Fruit fly (Drosophila melanogaster): ENCODE results near the gene ear.

Gene ear

dm6 chr3R:15297904-15298303 lies 22.7 kb upstream of the ear start (continued):
- TF ChIP-seq exex (tag; optimal IDR thresholded peaks at IDR 0.05): peak; percentile 67
- TF ChIP-seq CG4360 (GFP tag; IDR thresholded peaks at IDR 0.05): no peak
- TF ChIP-seq NC2α (GFP tag; optimal IDR thresholded peaks at IDR 0.05): no peak
- no peak for TF ChIP-seq sens-2 (GFP tag; IDR thresholded peaks at IDR 0.05)
- no peak for TF ChIP-seq CG11085 (GFP tag; IDR thresholded peaks at IDR 0.05)
- TF ChIP-seq kay (GFP tag; optimal IDR thresholded peaks at IDR 0.05): no peak
- TF ChIP-seq lab (GFP tag; optimal IDR thresholded peaks at IDR 0.05): peak; percentile 46
- TF ChIP-seq HmgZ (tag; optimal IDR thresholded peaks at IDR 0.05): no peak
- TF ChIP-seq aop (GFP tag; IDR thresholded peaks at IDR 0.05): no peak
- no peak for TF ChIP-seq CkIIα-i1 (GFP tag; IDR thresholded peaks at IDR 0.05)
- TF ChIP-seq Nf-YC (tag; optimal IDR thresholded peaks at IDR 0.05): no peak
- TF ChIP-seq CG9437 (GFP tag; optimal IDR thresholded peaks at IDR 0.05): no peak
- TF ChIP-seq CTCF (GFP tag; optimal IDR thresholded peaks at IDR 0.05): no peak
- no peak for TF ChIP-seq CG14965 (GFP tag; optimal IDR thresholded peaks at IDR 0.05; ENCODE audit: borderline replicate concordance)
- TF ChIP-seq grn (GFP tag; optimal IDR thresholded peaks at IDR 0.05): peak; percentile 27
- no peak for TF ChIP-seq CG6272 (GFP tag; IDR thresholded peaks at IDR 0.05)
- TF ChIP-seq CG7372 (GFP tag; IDR thresholded peaks at IDR 0.05): no peak
- TF ChIP-seq GATAe (GFP tag; conservative IDR thresholded peaks at IDR 0.05): peak; percentile 42; the same call in 1 of the 2 replicates

dm6 chr3R:15305246-15305645 lies 15.3 kb upstream of the ear start:
- no peak for TF ChIP-seq ewg (GFP tag; optimal IDR thresholded peaks at IDR 0.05)
- TF ChIP-seq CG34376 (GFP tag; optimal IDR thresholded peaks at IDR 0.05): no peak
- TF ChIP-seq CG9727 (GFP tag; optimal IDR thresholded peaks at IDR 0.05): no peak
- TF ChIP-seq CG12659 (GFP tag; optimal IDR thresholded peaks at IDR 0.05): no peak
- TF ChIP-seq CG11560 (tag; IDR thresholded peaks at IDR 0.05): 0 out of 3 replicates have a peak, but pooled peaks have one; percentile 35
- no peak for TF ChIP-seq schlank (tag; optimal IDR thresholded peaks at IDR 0.05)
- TF ChIP-seq CG42726 (GFP tag; IDR thresholded peaks at IDR 0.05; ENCODE audit: partially characterized antibody): peak; percentile 23; the same call in 1 of the 2 replicates
- peak; percentile 56 for TF ChIP-seq ftz-f1 (GFP tag; optimal IDR thresholded peaks at IDR 0.05)
- TF ChIP-seq vvl (GFP tag; IDR thresholded peaks at IDR 0.05): 0 out of 2 replicates have a peak, but pooled peaks have one; percentile 12
- TF ChIP-seq salm (tag; optimal IDR thresholded peaks at IDR 0.05): no peak
- peak; percentile 6 for TF ChIP-seq CG10543 (GFP tag; optimal IDR thresholded peaks at IDR 0.05)
- no peak for TF ChIP-seq nom (GFP tag; optimal IDR thresholded peaks at IDR 0.05)
- TF ChIP-seq bbx (GFP tag; IDR thresholded peaks at IDR 0.05; ENCODE audit: partially characterized antibody): 0 out of 2 replicates have a peak, but pooled peaks have one; percentile 6
- 0 out of 3 replicates have a peak, but pooled peaks have one; percentile 6 for TF ChIP-seq Dbx (GFP tag; IDR thresholded peaks at IDR 0.05)
- TF ChIP-seq Hr39 (optimal IDR thresholded peaks at IDR 0.05): peak; percentile 16
- peak; percentile 22 for TF ChIP-seq sens (GFP tag)
- TF ChIP-seq CG17328 (GFP tag; IDR thresholded peaks at IDR 0.05): peak; percentile 37; the same call in 1 of the 2 replicates
- 0 out of 3 replicates have a peak, but pooled peaks have one; percentile 9 for TF ChIP-seq dysf (GFP tag; IDR thresholded peaks at IDR 0.05)
- TF ChIP-seq CG7372 (GFP tag; IDR thresholded peaks at IDR 0.05): no peak
- TF ChIP-seq CG16813 (GFP tag; IDR thresholded peaks at IDR 0.05; ENCODE audit: partially characterized antibody): 0 out of 3 replicates have a peak, but pooled peaks have one; percentile 24

dm6 chr3R:15309924-15310323 lies 10.6 kb upstream of the ear start, which contains the start of gene Tm2:
Gene Tm2 (plus strand): TSS chr3R:15310193.
- TF ChIP-seq Pdp1 (GFP tag; optimal IDR thresholded peaks at IDR 0.05) (peak in 1 of 2 experiments; percentile 54), sd (tag; optimal IDR thresholded peaks at IDR 0.05) (peak; percentile 1), dpn (GFP tag; optimal IDR thresholded peaks at IDR 0.05) (no peak), Med (GFP tag) (peak; percentile 70), z (GFP tag; IDR thresholded peaks at IDR 0.05) (0 out of 3 replicates have a peak, but pooled peaks have one; percentile 27), HHEX (GFP tag; optimal IDR thresholded peaks at IDR 0.05) (no peak), CG32767 (GFP tag; IDR thresholded peaks at IDR 0.05) (0 out of 2 replicates have a peak, but pooled peaks have one; percentile 15), usp (GFP tag; optimal IDR thresholded peaks at IDR 0.05) (no peak), cg (GFP tag; optimal IDR thresholded peaks at IDR 0.05) (peak; percentile 66), Trl (optimal IDR thresholded peaks at IDR 0.05) (no peak), Trl (GFP tag; optimal IDR thresholded peaks at IDR 0.05) (no peak), sens (GFP tag) (peak; percentile 82)
